Fruit fly (Drosophila melanogaster): ENCODE data around the gene CG5946.
A peak's percentile ranks its signal among the peaks of the same experiment; 100 is the strongest.

Gene CG5946

DNA sequence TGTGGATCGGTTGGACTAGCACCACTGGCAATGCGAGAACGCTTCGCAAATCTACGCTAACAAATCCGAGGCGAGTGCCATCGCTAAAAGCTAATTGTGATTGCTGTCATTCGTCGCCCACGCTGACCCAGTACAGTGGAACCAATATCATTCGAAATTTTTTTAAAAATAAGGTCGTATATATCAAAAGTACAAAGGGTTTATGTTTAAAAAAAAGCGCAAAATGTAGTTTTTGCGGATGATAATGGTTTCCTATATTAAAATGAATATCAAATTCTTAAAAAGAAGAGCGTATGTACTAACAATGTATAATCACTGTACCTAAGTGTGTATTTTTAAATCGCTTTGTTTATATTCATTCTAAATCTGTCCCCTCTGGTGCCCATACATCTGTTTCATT lies 36.8 kb downstream of the CG5946 start (continued):
- TF ChIP-seq CG4328 (GFP tag; optimal IDR thresholded peaks at IDR 0.05) (peak; percentile 3), Taf1 (GFP tag; IDR thresholded peaks at IDR 0.05) (0 out of 2 replicates have a peak, but pooled peaks have one; percentile 15), CG11247 (GFP tag; IDR thresholded peaks at IDR 0.05) (0 out of 2 replicates have a peak, but pooled peaks have one; percentile 46), H15 (GFP tag; IDR thresholded peaks at IDR 0.05) (peak; percentile 51; the same call in 2 of the 3 replicates), pho (GFP tag; optimal IDR thresholded peaks at IDR 0.05) (peak; percentile 29), Dfd (GFP tag; optimal IDR thresholded peaks at IDR 0.05) (no peak), caup (GFP tag; optimal IDR thresholded peaks at IDR 0.05; ENCODE audit: severe bottlenecking) (peak; percentile 18), cwo (GFP tag; optimal IDR thresholded peaks at IDR 0.05) (peak; percentile 43)

DNA sequence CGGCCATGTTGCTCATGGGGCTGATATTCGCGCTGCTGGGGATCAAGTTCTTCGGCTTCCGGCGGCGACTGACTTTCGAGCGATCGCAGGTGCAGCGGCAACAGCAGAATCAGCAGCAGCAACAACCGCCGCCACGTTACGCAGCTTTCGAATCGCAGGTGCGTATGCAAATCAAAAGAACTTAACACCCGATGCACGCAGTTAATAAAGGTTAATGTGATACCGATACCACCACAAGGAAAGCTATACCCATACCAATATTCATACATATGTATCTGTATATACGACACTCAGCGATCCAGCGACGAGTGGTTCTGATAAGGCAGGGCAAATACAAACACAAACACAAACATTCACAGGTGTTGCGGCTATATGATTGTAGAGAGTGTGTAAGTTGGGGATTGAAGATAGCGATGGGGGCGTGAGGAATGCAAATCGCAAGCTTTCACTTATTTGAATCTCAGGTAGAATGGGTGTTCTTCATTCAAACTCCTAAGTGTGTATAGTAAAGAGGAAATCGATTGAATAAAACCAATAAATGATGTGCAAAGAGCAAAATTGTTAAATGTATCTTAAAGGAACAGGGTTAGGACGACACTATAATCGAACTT lies 44.6 kb downstream of the CG5946 start:
- TF ChIP-seq wor (GFP tag; IDR thresholded peaks at IDR 0.05) (no peak), zfh2 (GFP tag; optimal IDR thresholded peaks at IDR 0.05) (no peak), CG30403 (GFP tag; optimal IDR thresholded peaks at IDR 0.05) (no peak), lbe (GFP tag; optimal IDR thresholded peaks at IDR 0.05) (no peak), CG12104 (GFP tag; optimal IDR thresholded peaks at IDR 0.05) (no peak), CG5953 (GFP tag; IDR thresholded peaks at IDR 0.05) (no peak), dmrt99B (tag; optimal IDR thresholded peaks at IDR 0.05) (no peak), CG33557 (GFP tag; optimal IDR thresholded peaks at IDR 0.05) (no peak), abd-A (tag; optimal IDR thresholded peaks at IDR 0.05) (no peak), otp (GFP tag; IDR thresholded peaks at IDR 0.05) (no peak), grn (GFP tag; optimal IDR thresholded peaks at IDR 0.05) (peak; percentile 42), z (GFP tag; IDR thresholded peaks at IDR 0.05) (no peak), CG16863 (GFP tag; optimal IDR thresholded peaks at IDR 0.05) (no peak), exex (tag; optimal IDR thresholded peaks at IDR 0.05) (peak; percentile 41), sens (GFP tag) (peak; percentile 44), Hr78 (GFP tag; optimal IDR thresholded peaks at IDR 0.05) (peak in 1 of 2 experiments; percentile 77), fu2 (GFP tag; optimal IDR thresholded peaks at IDR 0.05) (no peak), Hmx (GFP tag; optimal IDR thresholded peaks at IDR 0.05) (no peak), mirr (GFP tag; optimal IDR thresholded peaks at IDR 0.05) (peak; percentile 78), lab (GFP tag; optimal IDR thresholded peaks at IDR 0.05) (peak; percentile 33), eve (GFP tag; optimal IDR thresholded peaks at IDR 0.05) (no peak), unc-4 (GFP tag; IDR thresholded peaks at IDR 0.05; ENCODE audit: partially characterized antibody) (no peak), vvl (GFP tag; IDR thresholded peaks at IDR 0.05) (peak; percentile 24; the same call in 1 of the 2 replicates), gsb-n (tag; optimal IDR thresholded peaks at IDR 0.05) (no peak), cg (GFP tag; optimal IDR thresholded peaks at IDR 0.05) (peak; percentile 72), HmgZ (tag; optimal IDR thresholded peaks at IDR 0.05) (peak; percentile 19), row (GFP tag; IDR thresholded peaks at IDR 0.05) (peak; percentile 13; the same call in 1 of the 3 replicates), sug (tag; optimal IDR thresholded peaks at IDR 0.05) (peak; percentile 82), H2.0 (GFP tag; IDR thresholded peaks at IDR 0.05) (no peak), ase (GFP tag; IDR thresholded peaks at IDR 0.05) (no peak), Mes4 (GFP tag; optimal IDR thresholded peaks at IDR 0.05) (no peak), HLH4C (GFP tag; IDR thresholded peaks at IDR 0.05; ENCODE audit: partially characterized antibody) (0 out of 3 replicates have a peak, but pooled peaks have one; percentile 9), CG13287 (GFP tag; IDR thresholded peaks at IDR 0.05; ENCODE audit: partially characterized antibody) (no peak), CG12942 (GFP tag; optimal IDR thresholded peaks at IDR 0.05) (no peak), danr (GFP tag; IDR thresholded peaks at IDR 0.05) (0 out of 2 replicates have a peak, but pooled peaks have one; percentile 6), wek (GFP tag; optimal IDR thresholded peaks at IDR 0.05) (no peak), Sry-δ (GFP tag; optimal IDR thresholded peaks at IDR 0.05) (peak; percentile 26), BEAF-32 (GFP tag; optimal IDR thresholded peaks at IDR 0.05) (peak; percentile 39), org-1 (GFP tag; optimal IDR thresholded peaks at IDR 0.05) (no peak), croc (GFP tag; conservative IDR thresholded peaks at IDR 0.05) (no peak)

Data from whole organism, embryonic.